Fruit fly (Drosophila melanogaster) whole organism, embryonic: Measurements from ENCODE around the gene CG33695.

Source experiments
- Bdp1 ChIP-seq: fragments of 200-800 bp; sonication (Bioruptor generic); optimal IDR thresholded peaks from 3 replicates; lab custom pipeline; 2016; ENCODE audit warnings: missing biosample characterization, missing genetic modification characterization
- CG10431 ChIP-seq: fragments of 200-800 bp; sonication (Bioruptor generic); optimal IDR thresholded peaks from 3 replicates; lab custom pipeline; 2018; ENCODE audit warnings: missing biosample characterization, mild to moderate bottlenecking, missing genetic modification characterization
- CG12104 ChIP-seq: fragments of 200-800 bp; sonication (Bioruptor generic); optimal IDR thresholded peaks from 3 replicates; lab custom pipeline; 2016; ENCODE audit warnings: missing biosample characterization, missing genetic modification characterization
- CG13424 ChIP-seq: fragments of 200-800 bp; sonication (Bioruptor generic); optimal IDR thresholded peaks from 2 replicates; lab custom pipeline; 2019; ENCODE audit warnings: missing biosample characterization, mild to moderate bottlenecking, missing genetic modification characterization, moderate library complexity
- CG14667 ChIP-seq: fragments of 200-800 bp; sonication (Bioruptor generic); IDR thresholded peaks from 2 replicates; pipeline ENCODE4 v1.3.6; 2022; ENCODE audit warnings: missing biosample characterization, missing genetic modification characterization
- CG14710 ChIP-seq: fragments of 200-800 bp; sonication (Bioruptor generic); optimal IDR thresholded peaks from 3 replicates; lab custom pipeline; 2019; ENCODE audit warnings: missing biosample characterization, mild to moderate bottlenecking, missing genetic modification characterization, moderate library complexity
- CG14965 ChIP-seq: fragments of 200-800 bp; sonication (Bioruptor generic); optimal IDR thresholded peaks from 2 replicates; lab custom pipeline; 2016; ENCODE audit warnings: missing biosample characterization, missing genetic modification characterization, borderline replicate concordance
- CG15269 ChIP-seq: fragments of 200-800 bp; sonication (Bioruptor generic); optimal IDR thresholded peaks from 2 replicates; lab custom pipeline; 2018; ENCODE audit warnings: missing biosample characterization, mild to moderate bottlenecking, missing genetic modification characterization, moderate library complexity
- CG17802 ChIP-seq: fragments of 200-800 bp; sonication (Bioruptor generic); optimal IDR thresholded peaks from 2 replicates; lab custom pipeline; 2018; ENCODE audit warnings: missing biosample characterization, mild to moderate bottlenecking, missing genetic modification characterization, moderate library complexity
- CG17829 ChIP-seq: fragments of 200-800 bp; optimal IDR thresholded peaks from 2 replicates; lab custom pipeline; 2019; ENCODE audit warnings: missing biosample characterization, mild to moderate bottlenecking, missing genetic modification characterization, moderate library complexity
- CG17912 ChIP-seq: fragments of 200-800 bp; sonication (Bioruptor generic); optimal IDR thresholded peaks from 2 replicates; lab custom pipeline; 2018; ENCODE audit warnings: missing biosample characterization, mild to moderate bottlenecking, missing genetic modification characterization
- CG18476 ChIP-seq: fragments of 200-800 bp; sonication (Bioruptor generic); optimal IDR thresholded peaks from 2 replicates; lab custom pipeline; 2016; ENCODE audit warnings: missing biosample characterization, mild to moderate bottlenecking, missing genetic modification characterization
- CG30431 ChIP-seq: fragments of 200-800 bp; sonication (Bioruptor generic); optimal IDR thresholded peaks from 2 replicates; lab custom pipeline; 2017; ENCODE audit warnings: missing biosample characterization, missing genetic modification characterization
- CG3726 ChIP-seq: fragments of 200-800 bp; sonication (Bioruptor generic); IDR thresholded peaks from 3 replicates; pipeline ENCODE4, ENCODE4 v1.3.6; 2022; ENCODE audit warnings: missing biosample characterization, missing genetic modification characterization
- CG6813 ChIP-seq: fragments of 200-800 bp; sonication (Bioruptor generic); optimal IDR thresholded peaks from 2 replicates; lab custom pipeline; 2017; ENCODE audit warnings: missing biosample characterization, missing genetic modification characterization, mild to moderate bottlenecking, moderate library complexity, missing genetic modification reagents
- CG7786 ChIP-seq: fragments of 200-800 bp; sonication (Bioruptor generic); optimal IDR thresholded peaks from 2 replicates; lab custom pipeline; 2016; ENCODE audit warnings: missing biosample characterization, missing genetic modification characterization
- CG8290 ChIP-seq, 3 experiments: fragments of 200-800 bp; sonication (Bioruptor generic); optimal IDR thresholded peaks; 2 replicates each; lab custom pipeline; 2016 to 2019; ENCODE audit warnings: missing biosample characterization in 3 of 3, missing genetic modification characterization in 3 of 3, mild to moderate bottlenecking in 2 of 3, moderate library complexity in 1 of 3
- CG9727 ChIP-seq: fragments of 200-800 bp; sonication (Bioruptor generic); optimal IDR thresholded peaks from 3 replicates; lab custom pipeline; 2017; ENCODE audit warnings: missing biosample characterization, mild to moderate bottlenecking, missing genetic modification characterization
- E2f1 ChIP-seq: fragments of 200-800 bp; sonication (Bioruptor generic); IDR thresholded peaks from 2 replicates; pipeline ENCODE4 v1.3.6; 2022; ENCODE audit warnings: missing biosample characterization, missing genetic modification characterization
- ERR ChIP-seq: fragments of 200-800 bp; sonication (Bioruptor generic); optimal IDR thresholded peaks from 2 replicates; lab custom pipeline; 2016; ENCODE audit warnings: missing biosample characterization, missing genetic modification characterization
- Fer1 ChIP-seq: fragments of 200-800 bp; sonication (Bioruptor generic); optimal IDR thresholded peaks from 2 replicates; lab custom pipeline; 2017; ENCODE audit warnings: missing biosample characterization, mild to moderate bottlenecking, missing genetic modification characterization
- Hey ChIP-seq: fragments of 200-800 bp; sonication (Bioruptor generic); optimal IDR thresholded peaks from 3 replicates; lab custom pipeline; 2018; ENCODE audit warnings: missing biosample characterization, mild to moderate bottlenecking, missing genetic modification characterization
- HmgZ ChIP-seq: fragments of 200-800 bp; sonication (Bioruptor generic); optimal IDR thresholded peaks from 2 replicates; lab custom pipeline; 2018; ENCODE audit warnings: missing biosample characterization, mild to moderate bottlenecking, missing genetic modification characterization
- Mes4 ChIP-seq: fragments of 200-800 bp; sonication (Bioruptor generic); optimal IDR thresholded peaks from 2 replicates; lab custom pipeline; 2016; ENCODE audit warnings: missing biosample characterization, missing genetic modification characterization
- Neu2 ChIP-seq: fragments of 200-800 bp; sonication (Bioruptor generic); optimal IDR thresholded peaks from 3 replicates; lab custom pipeline; 2016; ENCODE audit warnings: missing biosample characterization, missing genetic modification characterization, borderline replicate concordance
- Oaz ChIP-seq: fragments of 200-800 bp; sonication (Bioruptor generic); IDR thresholded peaks from 2 replicates; pipeline ENCODE4 v1.3.6; 2022; ENCODE audit warnings: missing biosample characterization, missing genetic modification characterization
- Rfx ChIP-seq: fragments of 200-800 bp; sonication (Bioruptor generic); IDR thresholded peaks from 2 replicates; pipeline ENCODE4 v1.3.6; 2022; ENCODE audit warnings: missing biosample characterization, missing genetic modification characterization
- Side ChIP-seq: fragments of 200-800 bp; sonication (Bioruptor generic); optimal IDR thresholded peaks from 2 replicates; lab custom pipeline; 2016; ENCODE audit warnings: missing biosample characterization, missing genetic modification characterization
- Trl ChIP-seq, 3 experiments: fragments of >200 bp in 2 of 3; fragments of 200-800 bp in 1 of 3; sonication (Bioruptor generic) in 1 of 3; optimal IDR thresholded peaks; 2 replicates in 1 of 3; 3 replicates in 2 of 3; lab custom pipeline; 2016 to 2017; ENCODE audit warnings: missing biosample characterization in 1 of 3, missing genetic modification characterization in 1 of 3
- Vsx1 ChIP-seq: fragments of 200-800 bp; sonication (Bioruptor generic); optimal IDR thresholded peaks from 2 replicates; lab custom pipeline; 2017; ENCODE audit warnings: missing biosample characterization, mild to moderate bottlenecking, missing genetic modification characterization, missing genetic modification reagents
- ato ChIP-seq: fragments of 200-800 bp; sonication (Bioruptor generic); IDR thresholded peaks from 2 replicates; pipeline ENCODE4 v1.3.6; 2022; ENCODE audit warnings: missing biosample characterization, missing genetic modification characterization; ENCODE audit not compliant: partially characterized antibody
- cad ChIP-seq: fragments of >200 bp; optimal IDR thresholded peaks from 2 replicates; lab custom pipeline; 2017; ENCODE audit warnings: missing biosample characterization, missing genetic modification characterization
- ci ChIP-seq: fragments of 200-800 bp; sonication (Bioruptor generic); IDR thresholded peaks from 3 replicates; pipeline ENCODE4 v1.3.6; 2022; ENCODE audit warnings: missing biosample characterization, missing genetic modification characterization
- crol ChIP-seq: fragments of 200-800 bp; sonication (Bioruptor generic); IDR thresholded peaks from 2 replicates; pipeline ENCODE4 v1.3.6; 2022; ENCODE audit warnings: missing biosample characterization, missing genetic modification characterization
- dan ChIP-seq: fragments of 200-800 bp; sonication (Bioruptor generic); IDR thresholded peaks from 2 replicates; pipeline ENCODE4 v1.3.6; 2022; ENCODE audit warnings: missing biosample characterization, missing genetic modification characterization
- dati ChIP-seq: fragments of 200-800 bp; sonication (Bioruptor generic); IDR thresholded peaks from 2 replicates; pipeline ENCODE4 v1.3.6; 2022; ENCODE audit warnings: missing biosample characterization, missing genetic modification characterization
- dmrt11E ChIP-seq: fragments of 200-800 bp; sonication (Bioruptor generic); optimal IDR thresholded peaks from 3 replicates; lab custom pipeline; 2018; ENCODE audit warnings: missing biosample characterization, mild to moderate bottlenecking, missing genetic modification characterization, moderate library complexity
- gcm2 ChIP-seq: fragments of 200-800 bp; sonication (Bioruptor generic); optimal IDR thresholded peaks from 2 replicates; lab custom pipeline; 2016; ENCODE audit warnings: missing biosample characterization, missing genetic modification characterization
- gsb ChIP-seq: fragments of 200-800 bp; sonication (Bioruptor generic); IDR thresholded peaks from 2 replicates; pipeline ENCODE4 v1.3.6; 2022; ENCODE audit warnings: missing biosample characterization, missing genetic modification characterization
- h ChIP-seq: fragments of >200 bp; optimal IDR thresholded peaks from 2 replicates; lab custom pipeline; 2017
- jigr1 ChIP-seq: fragments of 200-800 bp; sonication (Bioruptor generic); IDR thresholded peaks from 3 replicates; pipeline ENCODE4 v1.3.6; 2022; ENCODE audit warnings: missing biosample characterization, missing genetic modification characterization
- lbe ChIP-seq: fragments of 200-800 bp; sonication (Bioruptor generic); optimal IDR thresholded peaks from 2 replicates; lab custom pipeline; 2016; ENCODE audit warnings: missing biosample characterization, mild to moderate bottlenecking, missing genetic modification characterization
- pan ChIP-seq, 4 experiments: fragments of >200 bp in 3 of 4; fragments of 200-800 bp in 1 of 4; sonication (Bioruptor generic) in 1 of 4; optimal IDR thresholded peaks in 3 of 4; IDR thresholded peaks in 1 of 4; 2 replicates each; pipeline versions ENCODE4 v1.3.6 to Lab custom; 2017 to 2022; ENCODE audit warnings: missing biosample characterization in 2 of 4, missing genetic modification characterization in 2 of 4, mixed read lengths in 1 of 4
- prd ChIP-seq, 3 experiments: fragments of >200 bp in 2 of 3; fragments of 200-800 bp in 1 of 3; sonication (Bioruptor generic) in 1 of 3; optimal IDR thresholded peaks in 2 of 3; IDR thresholded peaks in 1 of 3; 2 replicates in 2 of 3; 3 replicates in 1 of 3; pipeline versions ENCODE4 v1.3.6 to Lab custom; 2017 to 2022; ENCODE audit warnings: missing biosample characterization in 1 of 3, missing genetic modification characterization in 1 of 3
- slbo ChIP-seq: fragments of 200-800 bp; sonication (Bioruptor generic); IDR thresholded peaks from 2 replicates; pipeline ENCODE4 v1.3.6; 2022; ENCODE audit warnings: missing biosample characterization, missing genetic modification characterization
- stc ChIP-seq: fragments of 200-800 bp; sonication (Bioruptor generic); IDR thresholded peaks from 2 replicates; pipeline ENCODE4 v1.3.6; 2022; ENCODE audit warnings: missing biosample characterization, missing genetic modification characterization
- z ChIP-seq: fragments of 200-800 bp; sonication (Bioruptor generic); IDR thresholded peaks from 3 replicates; pipeline ENCODE4 v1.3.6; 2022; ENCODE audit warnings: missing biosample characterization, missing genetic modification characterization
- zen ChIP-seq: fragments of 200-800 bp; sonication (Bioruptor generic); optimal IDR thresholded peaks from 3 replicates; lab custom pipeline; 2018; ENCODE audit warnings: missing biosample characterization, mild to moderate bottlenecking, missing genetic modification characterization, moderate library complexity

CG33695 gene

DNA sequence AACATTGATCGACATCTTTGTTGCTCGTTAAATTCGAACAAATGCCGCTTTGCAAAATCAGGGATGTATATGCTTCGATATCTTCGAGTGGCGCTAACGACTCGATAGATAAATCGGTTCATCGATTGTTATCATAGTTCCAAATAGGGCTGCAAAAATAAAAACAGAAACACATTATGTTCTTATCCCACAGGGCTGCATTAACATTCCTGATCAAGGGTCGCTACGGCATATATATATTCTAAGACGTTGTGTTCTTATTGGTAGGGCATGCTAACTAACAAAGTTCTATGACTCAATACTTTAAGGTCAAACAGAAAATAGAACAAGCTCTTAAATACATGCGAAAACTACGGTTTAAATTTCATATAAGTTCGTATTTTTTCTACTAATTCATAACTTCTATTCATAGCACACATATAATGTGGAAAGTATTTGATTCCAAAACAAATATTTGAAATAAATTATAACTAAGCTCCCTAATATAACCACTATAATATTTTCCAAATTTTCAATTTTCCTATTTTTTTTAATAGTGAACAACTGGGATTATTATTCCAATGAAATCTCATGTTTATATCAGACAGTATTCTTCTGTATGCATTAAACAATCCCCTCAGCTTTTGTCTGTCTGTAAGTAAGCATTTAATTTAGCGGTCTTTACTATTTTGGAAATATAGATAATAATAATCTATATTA lies 8.7 kb upstream of the CG33695 start, which contains the start of gene cmet (continued):
- TF ChIP-seq Oaz (GFP tag; lab: Robert Waterston, UW): no peak
- no peak for TF ChIP-seq Mes4 (GFP tag; lab: Kevin White, UChicago)
- TF ChIP-seq HmgZ: peak; percentile 66
- TF ChIP-seq CG13424 (tag; lab: Kevin White, UChicago): peak; percentile 60
- no peak for TF ChIP-seq CG14965 (GFP tag; lab: Kevin White, UChicago)
- no peak for TF ChIP-seq CG3726 (GFP tag; lab: Robert Waterston, UW)
- no peak for TF ChIP-seq stc (GFP tag; lab: Robert Waterston, UW)
- TF ChIP-seq CG17829 (tag; lab: Kevin White, UChicago): peak; percentile 22
- TF ChIP-seq Fer1 (GFP tag; lab: Kevin White, UChicago): no peak
- TF ChIP-seq CG10431: no peak
- peak; percentile 68; the same call in 2 of the 3 replicates for TF ChIP-seq ci (GFP tag; lab: Robert Waterston, UW)
- TF ChIP-seq pan (optimal IDR thresholded peaks at IDR 0.05; lab: Kevin White, UChicago): no peak
- peak in 1 of 2 experiments; percentile 9 for TF ChIP-seq pan (GFP tag; optimal IDR thresholded peaks at IDR 0.05 in 1 of 2, IDR thresholded peaks at IDR 0.05 in 1 of 2)
- TF ChIP-seq Bdp1: peak; percentile 21
- no peak for TF ChIP-seq dan (GFP tag; lab: Robert Waterston, UW)
- TF ChIP-seq dati (GFP tag; lab: Robert Waterston, UW): no peak
- TF ChIP-seq CG8290 (GFP tag; optimal IDR thresholded peaks at IDR 0.05; lab: Kevin White, UChicago): peak; percentile 16
- TF ChIP-seq CG8290 (tag; optimal IDR thresholded peaks at IDR 0.05; lab: Kevin White, UChicago): no peak
- no peak for TF ChIP-seq CG14667 (GFP tag; lab: Robert Waterston, UW)
- TF ChIP-seq gcm2: no peak
- no peak for TF ChIP-seq gsb (GFP tag; lab: Robert Waterston, UW)
- TF ChIP-seq prd (optimal IDR thresholded peaks at IDR 0.05; lab: Kevin White, UChicago): no peak
- peak; percentile 67 for TF ChIP-seq prd (GFP tag; IDR thresholded peaks at IDR 0.05; lab: Robert Waterston, UW)
- TF ChIP-seq cad: no peak
- TF ChIP-seq ato: peak; percentile 97
- peak; percentile 30 for TF ChIP-seq Neu2
- no peak for TF ChIP-seq ERR
- peak; percentile 64 for TF ChIP-seq CG7786 (GFP tag; lab: Kevin White, UChicago)
- no peak for TF ChIP-seq crol (GFP tag; lab: Robert Waterston, UW)
- no peak for TF ChIP-seq Hey (tag; lab: Kevin White, UChicago)
- peak; percentile 81 for TF ChIP-seq slbo (GFP tag; lab: Robert Waterston, UW)
- peak; percentile 59 for TF ChIP-seq CG17802
- TF ChIP-seq CG6813: no peak
- TF ChIP-seq h (lab: Kevin White, UChicago): no peak
- TF ChIP-seq dmrt11E (tag; lab: Kevin White, UChicago): peak; percentile 44
- peak; percentile 42; the same call in 1 of the 2 replicates for TF ChIP-seq E2f1 (GFP tag; lab: Robert Waterston, UW)
- TF ChIP-seq CG14710: peak; percentile 70
- TF ChIP-seq Trl (optimal IDR thresholded peaks at IDR 0.05; lab: Kevin White, UChicago): no peak
- peak; percentile 49 for TF ChIP-seq Trl (GFP tag; optimal IDR thresholded peaks at IDR 0.05; lab: Kevin White, UChicago)
- TF ChIP-seq CG9727 (GFP tag; lab: Kevin White, UChicago): peak; percentile 50
- TF ChIP-seq zen: peak; percentile 47
- peak; percentile 42 for TF ChIP-seq Side (GFP tag; lab: Kevin White, UChicago)
- TF ChIP-seq CG30431 (GFP tag; lab: Kevin White, UChicago): peak; percentile 7
- peak; percentile 15 for TF ChIP-seq CG18476 (GFP tag; lab: Kevin White, UChicago)
- TF ChIP-seq CG12104 (GFP tag; lab: Kevin White, UChicago): peak; percentile 19
- peak; percentile 19 for TF ChIP-seq CG17912 (GFP tag; lab: Kevin White, UChicago)
- TF ChIP-seq z (GFP tag; lab: Robert Waterston, UW): no peak
- no peak for TF ChIP-seq lbe
- no peak for TF ChIP-seq Vsx1
- TF ChIP-seq CG15269 (tag; lab: Kevin White, UChicago): peak; percentile 46
- peak; percentile 78 for TF ChIP-seq Rfx (GFP tag; lab: Robert Waterston, UW)
- no peak for TF ChIP-seq jigr1
